Worm (Caenorhabditis elegans) whole organism, L2 larva: ENCODE measurements around the gene srw-2.

Experiments used
- C34F6.9 ChIP-seq: fragments of 150-350 bp; optimal IDR thresholded peaks from 2 replicates; lab custom pipeline; 2014; ENCODE audit warnings: missing biosample characterization, missing genetic modification characterization
- F13H6.1 ChIP-seq: sonication (generic microtip); optimal IDR thresholded peaks from 2 replicates; lab custom pipeline; 2016; ENCODE audit warnings: missing genetic modification characterization, missing compliant biosample characterization
- R02D3.7 ChIP-seq: fragments of 150-350 bp; optimal IDR thresholded peaks from 2 replicates; lab custom pipeline; 2014; ENCODE audit warnings: missing biosample characterization, missing genetic modification characterization
- alr-1 ChIP-seq: fragments of 150-350 bp; optimal IDR thresholded peaks from 2 replicates; lab custom pipeline; 2014; ENCODE audit warnings: missing biosample characterization, missing genetic modification characterization
- aly-2 ChIP-seq: fragments of 150-350 bp; optimal IDR thresholded peaks from 2 replicates; lab custom pipeline; 2014; ENCODE audit warnings: missing biosample characterization, missing genetic modification characterization
- blmp-1 ChIP-seq: sonication (generic microtip); optimal IDR thresholded peaks from 2 replicates; lab custom pipeline; 2017; ENCODE audit warnings: missing genetic modification characterization, mild to moderate bottlenecking, missing compliant biosample characterization, antibody characterized with exemption, moderate library complexity; ENCODE audit not compliant: insufficient read depth
- ceh-82 ChIP-seq: fragments of 150-350 bp; optimal IDR thresholded peaks from 2 replicates; lab custom pipeline; 2014; ENCODE audit warnings: missing biosample characterization, missing genetic modification characterization
- elt-1 ChIP-seq: fragments of 150-350 bp; optimal IDR thresholded peaks from 2 replicates; lab custom pipeline; 2014; ENCODE audit warnings: missing biosample characterization, missing genetic modification characterization
- elt-3 ChIP-seq: sonication (generic microtip); optimal IDR thresholded peaks from 2 replicates; lab custom pipeline; 2017; ENCODE audit warnings: missing biosample characterization, missing genetic modification characterization
- fos-1 ChIP-seq: fragments of 150-350 bp; optimal IDR thresholded peaks from 2 replicates; lab custom pipeline; 2014; ENCODE audit warnings: missing biosample characterization, missing genetic modification characterization
- lin-11 ChIP-seq: fragments of 150-350 bp; sonication (generic microtip); optimal IDR thresholded peaks from 2 replicates; lab custom pipeline; 2014; ENCODE audit warnings: missing biosample characterization, missing genetic modification characterization, inconsistent platforms, mixed read lengths
- lin-13 ChIP-seq: fragments of 150-350 bp; optimal IDR thresholded peaks from 2 replicates; lab custom pipeline; 2014; ENCODE audit warnings: missing biosample characterization, missing genetic modification reagents, missing genetic modification characterization
- lin-39 ChIP-seq: fragments of 150-350 bp; optimal IDR thresholded peaks from 2 replicates; lab custom pipeline; 2014; ENCODE audit warnings: missing biosample characterization, missing genetic modification reagents, missing genetic modification characterization
- mab-5 ChIP-seq: fragments of 150-350 bp; optimal IDR thresholded peaks from 2 replicates; lab custom pipeline; 2014; ENCODE audit warnings: missing biosample characterization, missing genetic modification characterization
- mbf-1 ChIP-seq: sonication (generic microtip); optimal IDR thresholded peaks from 2 replicates; lab custom pipeline; 2017; ENCODE audit warnings: missing biosample characterization, missing genetic modification characterization
- mdl-1 ChIP-seq, 2 experiments: fragments of 150-350 bp in 1 of 2; sonication (generic microtip) in 1 of 2; optimal IDR thresholded peaks; 2 replicates each; lab custom pipeline; 2017; ENCODE audit warnings: missing biosample characterization in 2 of 2, missing genetic modification characterization in 2 of 2
- nhr-10 ChIP-seq: sonication (generic microtip); optimal IDR thresholded peaks from 2 replicates; lab custom pipeline; 2017; ENCODE audit warnings: missing biosample characterization, missing genetic modification characterization
- nhr-129 ChIP-seq: fragments of 150-350 bp; optimal IDR thresholded peaks from 2 replicates; lab custom pipeline; 2014; ENCODE audit warnings: missing biosample characterization, missing genetic modification characterization
- nhr-21 ChIP-seq: fragments of 150-350 bp; optimal IDR thresholded peaks from 2 replicates; lab custom pipeline; 2014; ENCODE audit warnings: missing biosample characterization, missing genetic modification characterization
- nhr-23 ChIP-seq: fragments of 150-350 bp; optimal IDR thresholded peaks from 2 replicates; lab custom pipeline; 2014; ENCODE audit warnings: missing biosample characterization, missing genetic modification reagents, missing genetic modification characterization
- nhr-25 ChIP-seq: fragments of 150-350 bp; sonication (generic microtip); optimal IDR thresholded peaks from 3 replicates; lab custom pipeline; 2014; ENCODE audit warnings: missing biosample characterization, missing genetic modification characterization
- nhr-6 ChIP-seq: fragments of 150-350 bp; optimal IDR thresholded peaks from 2 replicates; lab custom pipeline; 2014; ENCODE audit warnings: missing biosample characterization, missing genetic modification characterization
- nhr-77 ChIP-seq: fragments of 150-350 bp; optimal IDR thresholded peaks from 2 replicates; lab custom pipeline; 2014; ENCODE audit warnings: missing biosample characterization, missing genetic modification characterization
- sem-4 ChIP-seq: fragments of 150-350 bp; optimal IDR thresholded peaks from 2 replicates; lab custom pipeline; 2014; ENCODE audit warnings: missing biosample characterization, missing genetic modification reagents, missing genetic modification characterization
- skn-1 ChIP-seq: sonication (generic microtip); optimal IDR thresholded peaks from 2 replicates; lab custom pipeline; 2017; ENCODE audit warnings: missing biosample characterization, missing genetic modification characterization
- sma-3 ChIP-seq: sonication (generic microtip); optimal IDR thresholded peaks from 2 replicates; lab custom pipeline; 2016; ENCODE audit warnings: missing genetic modification reagents, missing genetic modification characterization, missing compliant biosample characterization
- sma-9 ChIP-seq, 2 experiments: fragments of 150-350 bp in 1 of 2; sonication (generic microtip) in 1 of 2; optimal IDR thresholded peaks; 2 replicates each; lab custom pipeline; 2014 to 2016; ENCODE audit warnings: missing genetic modification characterization in 2 of 2, mild to moderate bottlenecking in 1 of 2, missing biosample characterization in 1 of 2, missing compliant biosample characterization in 1 of 2, missing genetic modification reagents in 1 of 2, moderate library complexity in 1 of 2
- snpc-4 ChIP-seq: fragments of 150-350 bp; optimal IDR thresholded peaks from 2 replicates; lab custom pipeline; 2014; ENCODE audit warnings: missing biosample characterization, missing genetic modification characterization
- unc-39 ChIP-seq: fragments of 150-350 bp; optimal IDR thresholded peaks from 2 replicates; lab custom pipeline; 2014; ENCODE audit warnings: missing biosample characterization, missing genetic modification characterization
- unc-55 ChIP-seq: fragments of 150-350 bp; sonication (generic microtip); optimal IDR thresholded peaks from 3 replicates; lab custom pipeline; 2014; ENCODE audit warnings: missing biosample characterization, missing genetic modification reagents, missing genetic modification characterization
- unc-62 ChIP-seq: fragments of 150-350 bp; optimal IDR thresholded peaks from 2 replicates; lab custom pipeline; 2014; ENCODE audit warnings: missing biosample characterization, missing genetic modification reagents, missing genetic modification characterization
- zag-1 ChIP-seq: fragments of 150-350 bp; optimal IDR thresholded peaks from 2 replicates; lab custom pipeline; 2014; ENCODE audit warnings: missing biosample characterization, missing genetic modification characterization
- ztf-11 ChIP-seq: sonication (generic microtip); optimal IDR thresholded peaks from 2 replicates; lab custom pipeline; 2017; ENCODE audit warnings: missing biosample characterization, missing genetic modification characterization
- ztf-4 ChIP-seq: fragments of 150-350 bp; optimal IDR thresholded peaks from 2 replicates; lab custom pipeline; 2014; ENCODE audit warnings: missing biosample characterization, missing genetic modification characterization

Gene srw-2

DNA sequence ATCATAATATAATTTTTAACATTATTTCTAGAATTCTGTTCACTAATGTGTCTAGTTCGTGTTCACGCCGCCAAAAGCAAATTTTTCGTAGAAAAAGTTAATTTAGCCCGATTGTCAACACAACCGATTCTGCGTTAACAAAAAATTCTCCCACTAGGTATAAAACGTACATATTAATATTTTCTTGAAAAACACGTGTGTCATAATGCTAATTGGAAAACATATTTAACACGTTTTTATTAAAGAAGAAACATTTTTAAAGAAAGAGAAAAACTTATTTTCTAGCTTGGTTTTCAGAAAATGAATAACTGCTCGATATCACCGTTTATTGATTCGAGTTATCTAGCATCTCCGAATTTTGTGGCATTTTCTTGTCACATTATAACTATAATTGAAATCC is 39.4 kb downstream of the srw-2 start, which contains the start of gene srh-243:
TSS of gene srh-243 (plus strand) at position 301 of the 400 bp plus-strand sequence.
- TF ChIP-seq elt-3 (tag; lab: Kevin White, UChicago) (no peak), ztf-11 (tag; lab: Kevin White, UChicago) (no peak), C34F6.9 (tag; lab: Kevin White, UChicago) (no peak), sma-9 (GFP tag; optimal IDR thresholded peaks at IDR 0.05; lab: Kevin White, UChicago) (no peak), sma-9 (tag; optimal IDR thresholded peaks at IDR 0.05; lab: Kevin White, UChicago) (no peak), elt-1 (tag; lab: Kevin White, UChicago) (no peak), nhr-77 (no peak), mab-5 (tag; lab: Kevin White, UChicago) (no peak), sem-4 (no peak), nhr-6 (tag; lab: Kevin White, UChicago) (no peak), skn-1 (tag; lab: Kevin White, UChicago) (no peak), F13H6.1 (tag; lab: Kevin White, UChicago) (no peak), lin-39 (no peak)

DNA sequence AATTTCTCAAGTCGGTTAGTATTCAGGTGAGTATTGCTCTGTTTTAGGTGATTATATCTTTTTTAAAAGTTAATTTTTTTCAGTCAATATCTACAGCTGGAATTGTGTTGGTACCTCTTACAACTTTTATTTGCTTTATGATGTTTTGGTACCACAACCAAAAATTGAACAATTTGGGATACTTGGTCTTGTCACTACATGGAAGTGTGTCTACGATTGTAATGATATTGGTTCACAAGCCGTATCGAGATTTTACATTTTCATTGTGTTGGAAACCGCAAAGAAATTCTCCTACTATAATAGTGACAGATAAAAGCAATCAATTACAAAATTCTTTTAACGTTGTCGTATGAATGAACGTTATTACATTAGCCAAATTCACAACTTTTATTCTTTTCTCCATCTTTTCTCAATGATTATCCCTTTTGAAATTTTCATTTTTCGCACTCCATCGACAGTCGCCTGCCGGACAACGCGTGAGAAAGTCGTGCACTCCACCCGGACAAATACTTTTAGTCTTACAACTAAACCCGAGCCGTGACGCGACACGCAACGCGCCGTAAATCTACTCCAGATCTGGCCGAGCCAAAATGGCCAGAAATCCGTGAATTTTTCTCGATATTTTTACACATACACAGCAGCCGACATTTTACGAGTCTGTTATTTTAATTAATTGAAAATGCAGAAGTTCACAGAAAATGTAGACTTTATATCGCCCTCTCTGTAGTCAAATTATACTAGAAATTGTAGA is 41.3 kb downstream of the srw-2 start:
- TF ChIP-seq blmp-1 (tag; lab: Kevin White, UChicago) (no peak), unc-55 (GFP tag; lab: Kevin White, UChicago) (no peak), F13H6.1 (tag; lab: Kevin White, UChicago) (no peak), lin-39 (no peak), snpc-4 (tag; lab: Kevin White, UChicago) (no peak), nhr-23 (tag; lab: Kevin White, UChicago) (no peak), ceh-82 (no peak), elt-1 (tag; lab: Kevin White, UChicago) (no peak), ztf-4 (tag; lab: Kevin White, UChicago) (no peak), R02D3.7 (tag; lab: Kevin White, UChicago) (no peak), nhr-10 (tag; lab: Kevin White, UChicago) (no peak)

DNA sequence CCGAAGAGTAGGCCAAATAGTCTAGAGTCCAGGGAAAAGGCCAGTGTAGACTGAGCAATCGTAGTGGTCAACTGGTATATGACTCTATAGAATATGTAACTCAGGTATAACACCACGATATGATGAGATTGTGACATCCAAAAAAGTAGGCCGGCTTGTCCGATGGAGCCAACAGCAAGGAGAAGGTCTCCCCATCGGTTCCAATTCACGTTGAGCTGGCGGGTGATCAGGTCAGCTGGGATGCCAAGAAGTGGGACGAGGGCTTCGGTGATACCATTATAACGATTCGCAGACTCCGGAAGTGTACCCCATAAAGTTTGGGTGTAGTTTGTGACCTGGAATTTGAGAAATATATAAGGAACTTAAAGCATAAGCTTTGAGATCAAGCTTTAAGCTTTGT is 42.3 kb downstream of the srw-2 start:
- TF ChIP-seq nhr-129 (tag; lab: Kevin White, UChicago) = no peak
- no peak for TF ChIP-seq mdl-1 (tag; optimal IDR thresholded peaks at IDR 0.05; lab: Kevin White, UChicago)
- no peak for TF ChIP-seq sma-9 (GFP tag; optimal IDR thresholded peaks at IDR 0.05; lab: Kevin White, UChicago)
- no peak for TF ChIP-seq sma-9 (tag; optimal IDR thresholded peaks at IDR 0.05; lab: Kevin White, UChicago)
- TF ChIP-seq snpc-4 (tag; lab: Kevin White, UChicago) = no peak
- TF ChIP-seq nhr-77 = no peak
- no peak for TF ChIP-seq nhr-10 (tag; lab: Kevin White, UChicago)
- no peak for TF ChIP-seq lin-13 (GFP tag; lab: Kevin White, UChicago)
- TF ChIP-seq unc-55 (GFP tag; lab: Kevin White, UChicago) = no peak
- no peak for TF ChIP-seq fos-1 (tag; lab: Kevin White, UChicago)
- no peak for TF ChIP-seq unc-62
- TF ChIP-seq alr-1 (tag; lab: Kevin White, UChicago) = no peak
- TF ChIP-seq unc-39 (tag; lab: Kevin White, UChicago) = no peak
- no peak for TF ChIP-seq nhr-25 (tag; lab: Kevin White, UChicago)
- TF ChIP-seq nhr-21 (tag; lab: Kevin White, UChicago) = no peak

DNA sequence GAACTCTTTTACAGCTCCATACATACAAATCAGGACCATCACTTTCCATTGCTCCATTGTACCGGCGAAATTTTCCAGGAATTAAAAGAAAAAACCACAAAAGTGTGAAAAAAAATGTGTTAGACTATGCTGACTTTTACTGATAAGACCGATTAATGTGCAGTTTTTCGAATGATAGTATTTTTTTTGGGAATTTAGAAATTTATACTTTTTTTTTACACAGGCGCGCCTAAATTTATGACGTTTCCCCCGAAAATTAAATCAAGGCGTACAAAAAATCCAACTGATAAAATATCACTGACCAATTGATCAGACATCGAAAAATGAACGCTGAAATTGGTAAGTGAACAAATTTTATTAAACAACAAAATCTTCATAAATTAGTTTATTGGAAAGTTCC is 44.7 kb downstream of the srw-2 start, which contains the start of gene folt-2:
TSS of gene folt-2 (minus strand) at position 179 of the 400 bp plus-strand sequence.
- TF ChIP-seq mbf-1 (tag; lab: Kevin White, UChicago) (no peak), fos-1 (tag; lab: Kevin White, UChicago) (peak; percentile 60)

DNA sequence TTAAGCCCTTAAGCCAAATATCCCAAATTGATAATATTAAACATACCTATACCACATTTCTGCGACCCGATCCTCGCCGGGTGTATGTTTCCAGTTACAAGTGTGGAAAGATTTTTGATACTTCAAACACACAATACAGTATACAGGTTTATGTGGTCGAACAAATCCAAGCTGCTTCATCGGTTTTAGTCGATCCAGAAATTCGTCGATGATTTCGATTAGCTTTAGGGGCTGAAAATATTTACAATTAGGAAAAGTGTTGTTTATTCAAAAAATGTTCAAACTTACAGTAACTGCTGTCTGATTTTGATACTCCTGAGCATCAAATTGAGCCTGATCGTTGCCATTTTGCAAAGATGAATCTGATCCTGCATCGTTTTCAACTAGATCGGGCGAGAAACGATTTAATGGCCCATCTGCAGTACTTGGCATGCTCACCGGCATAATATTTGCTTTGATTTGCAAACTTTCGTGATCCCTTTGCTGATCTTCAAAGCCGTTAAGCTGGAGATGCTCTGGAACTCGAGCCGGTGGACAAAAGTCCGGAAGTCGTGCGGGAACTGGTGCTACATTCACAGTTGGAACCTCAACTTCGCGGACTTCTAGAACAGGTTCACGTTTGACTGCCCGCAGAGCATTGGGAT is 45.6 kb downstream of the srw-2 start:
- TF ChIP-seq lin-39 (no peak), ztf-11 (tag; lab: Kevin White, UChicago) (no peak), R02D3.7 (tag; lab: Kevin White, UChicago) (no peak), zag-1 (tag; lab: Kevin White, UChicago) (no peak), ztf-4 (tag; lab: Kevin White, UChicago) (no peak), F13H6.1 (tag; lab: Kevin White, UChicago) (no peak), fos-1 (tag; lab: Kevin White, UChicago) (no peak), nhr-25 (tag; lab: Kevin White, UChicago) (no peak), elt-1 (tag; lab: Kevin White, UChicago) (no peak), nhr-6 (tag; lab: Kevin White, UChicago) (no peak), lin-11 (tag; lab: Kevin White, UChicago) (no peak), aly-2 (tag; lab: Kevin White, UChicago) (no peak), nhr-21 (tag; lab: Kevin White, UChicago) (no peak), sma-9 (GFP tag; optimal IDR thresholded peaks at IDR 0.05; lab: Kevin White, UChicago) (no peak), sma-9 (tag; optimal IDR thresholded peaks at IDR 0.05; lab: Kevin White, UChicago) (no peak), mdl-1 (tag; optimal IDR thresholded peaks at IDR 0.05; lab: Kevin White, UChicago) (no peak), sma-3 (no peak)
